Worm (Caenorhabditis elegans): ENCODE measurements around the gene str-25.

- TF ChIP-seq snpc-4 (tag; optimal IDR thresholded peaks at IDR 0.05) (no peak), fos-1 (tag; optimal IDR thresholded peaks at IDR 0.05) (no peak), mdl-1 (tag; optimal IDR thresholded peaks at IDR 0.05) (no peak), fkh-10 (GFP tag; optimal IDR thresholded peaks at IDR 0.05) (no peak), lin-15B (tag; optimal IDR thresholded peaks at IDR 0.05) (no peak), ceh-82 (tag; optimal IDR thresholded peaks at IDR 0.05) (no peak), pax-3 (tag; optimal IDR thresholded peaks at IDR 0.05) (no peak), lin-13 (GFP tag; optimal IDR thresholded peaks at IDR 0.05) (no peak), ceh-90 (tag; optimal IDR thresholded peaks at IDR 0.05) (no peak), unc-62 (GFP tag; optimal IDR thresholded peaks at IDR 0.05) (no peak), nhr-237 (tag; optimal IDR thresholded peaks at IDR 0.05) (no peak), elt-3 (tag; optimal IDR thresholded peaks at IDR 0.05) (no peak), unc-130 (tag; optimal IDR thresholded peaks at IDR 0.05) (no peak), nhr-76 (tag; optimal IDR thresholded peaks at IDR 0.05) (no peak)
Observed at ce11 chrV:16162124-16162735, 46.7 kb downstream of the str-25 start, which contains the start of the genes str-109 and F10A3.11.

Measured in whole organism, L1 larva.